Fruit fly (Drosophila melanogaster) S2 (cell line): ENCODE data around the gene fok.

Experiments
- CG8478 ChIP-seq: fragments of >200 bp; optimal IDR thresholded peaks from 2 replicates; lab custom pipeline; 2018
- CTCF ChIP-seq, 2 experiments: fragments of >200 bp; optimal IDR thresholded peaks; 2 replicates each; lab custom pipeline; 2018

DNA sequence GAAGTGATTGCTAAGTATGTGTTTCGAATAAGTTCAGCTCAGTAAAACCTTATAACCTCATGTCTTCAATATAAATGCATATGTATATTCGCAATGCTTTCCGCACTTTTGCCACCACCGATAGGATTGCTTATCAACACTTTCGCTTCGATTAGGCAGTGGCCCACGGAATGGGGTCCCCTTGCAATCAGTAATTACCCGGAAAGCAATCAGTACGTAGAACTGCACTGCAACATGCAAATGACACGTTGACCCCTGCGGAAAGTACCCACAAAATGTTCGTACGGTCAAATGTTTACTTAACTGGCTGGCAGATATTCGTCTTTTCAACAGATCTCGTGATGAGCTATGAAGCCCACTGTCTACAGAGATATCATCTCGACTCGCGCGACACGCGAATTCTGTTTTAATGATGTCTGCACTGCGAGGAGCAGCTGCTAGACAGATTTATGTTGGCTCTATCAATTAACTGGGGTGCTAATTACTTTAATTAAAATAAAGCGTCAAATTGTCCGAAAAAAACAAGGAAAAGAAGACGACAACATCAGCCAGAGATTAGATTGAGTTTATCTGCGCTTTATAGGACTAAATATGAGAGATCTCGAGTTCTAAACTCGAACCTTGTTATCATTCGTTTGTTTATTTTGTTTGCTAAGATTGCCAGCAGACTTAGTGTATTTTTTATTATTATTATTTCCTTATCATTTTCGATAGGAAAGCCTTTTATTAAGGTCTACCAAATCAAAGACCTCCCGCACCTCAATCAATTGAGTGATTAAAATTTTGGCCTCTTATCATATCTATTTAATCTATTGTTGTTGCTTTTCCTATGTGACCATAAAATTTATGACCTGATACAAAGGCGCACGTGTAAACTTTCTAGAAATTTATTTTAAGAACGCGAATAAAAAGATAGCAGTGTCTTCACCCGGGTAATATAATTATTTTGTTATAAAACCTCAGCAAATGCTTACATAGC, 7.2 kb downstream of the fok start:
- TF ChIP-seq CG8478 (lab: Kevin White, UChicago) (no peak), CTCF (optimal IDR thresholded peaks at IDR 0.05; lab: Kevin White, UChicago) (no peak)
